Fruit fly (Drosophila melanogaster) whole organism, adult: ENCODE results near the gene CG8097.

ENCODE experiments used
- CG11617 ChIP-seq: fragments of 200-800 bp; sonication (Bioruptor generic); optimal IDR thresholded peaks from 2 replicates; lab custom pipeline; 2017; ENCODE audit warnings: mild to moderate bottlenecking, missing biosample characterization, missing genetic modification reagents, missing genetic modification characterization
- Clk ChIP-seq: fragments of 200-800 bp; sonication (Bioruptor generic); optimal IDR thresholded peaks from 2 replicates; lab custom pipeline; 2017; ENCODE audit warnings: missing biosample characterization, missing genetic modification characterization
- Mnt ChIP-seq: fragments of 200-800 bp; sonication (Bioruptor generic); optimal IDR thresholded peaks from 2 replicates; lab custom pipeline; 2016; ENCODE audit warnings: missing biosample characterization, mild to moderate bottlenecking, missing genetic modification characterization
- bab1 ChIP-seq: fragments of 200-800 bp; sonication (Bioruptor generic); optimal IDR thresholded peaks from 3 replicates; lab custom pipeline; 2019; ENCODE audit warnings: missing biosample characterization, mild to moderate bottlenecking, missing genetic modification characterization, moderate library complexity
- cnc ChIP-seq, 2 experiments: fragments of >200 bp; optimal IDR thresholded peaks; 2 replicates each; lab custom pipeline; 2017

- TF ChIP-seq Mnt (GFP tag; lab: Kevin White, UChicago) (no peak), Clk (GFP tag; lab: Kevin White, UChicago) (no peak), cnc (optimal IDR thresholded peaks at IDR 0.05; lab: Kevin White, UChicago) (no peak), bab1 (GFP tag; lab: Kevin White, UChicago) (no peak), CG11617 (no peak)
These were observed 33.1 kb downstream of the CG8097 start for dm6 chrX:15616018-15616417.
